Fruit fly (Drosophila melanogaster) whole organism, embryonic: ENCODE data around the gene CG17376.

Experiments
- CG10979 ChIP-seq: fragments of 200-800 bp; sonication (Bioruptor generic); optimal IDR thresholded peaks from 2 replicates; lab custom pipeline; 2018; ENCODE audit warnings: missing biosample characterization, mild to moderate bottlenecking, missing genetic modification characterization, moderate library complexity
- CG11723 ChIP-seq: fragments of 200-800 bp; sonication (Bioruptor generic); optimal IDR thresholded peaks from 2 replicates; lab custom pipeline; 2017; ENCODE audit warnings: missing biosample characterization, mild to moderate bottlenecking, missing genetic modification characterization
- CG12104 ChIP-seq: fragments of 200-800 bp; sonication (Bioruptor generic); optimal IDR thresholded peaks from 3 replicates; lab custom pipeline; 2016; ENCODE audit warnings: missing biosample characterization, missing genetic modification characterization
- CG1233 ChIP-seq: fragments of 200-800 bp; sonication (Bioruptor generic); optimal IDR thresholded peaks from 4 replicates; lab custom pipeline; 2018; ENCODE audit warnings: missing biosample characterization, mild to moderate bottlenecking, missing genetic modification characterization
- CG12659 ChIP-seq: fragments of 200-800 bp; sonication (Bioruptor generic); optimal IDR thresholded peaks from 3 replicates; lab custom pipeline; 2017; ENCODE audit warnings: mild to moderate bottlenecking, missing biosample characterization, missing genetic modification reagents, missing genetic modification characterization
- CG15073 ChIP-seq: fragments of 200-800 bp; sonication (Bioruptor generic); optimal IDR thresholded peaks from 2 replicates; lab custom pipeline; 2016; ENCODE audit warnings: missing biosample characterization, missing genetic modification characterization
- CG1602 ChIP-seq: fragments of 200-800 bp; sonication (Bioruptor generic); optimal IDR thresholded peaks from 3 replicates; lab custom pipeline; 2016; ENCODE audit warnings: missing biosample characterization, missing genetic modification characterization
- CG17328 ChIP-seq: fragments of 200-800 bp; sonication (Bioruptor generic); IDR thresholded peaks from 2 replicates; pipeline ENCODE4 v1.3.6; 2022; ENCODE audit warnings: missing biosample characterization, missing genetic modification characterization
- CG17802 ChIP-seq: fragments of 200-800 bp; sonication (Bioruptor generic); optimal IDR thresholded peaks from 2 replicates; lab custom pipeline; 2018; ENCODE audit warnings: missing biosample characterization, mild to moderate bottlenecking, missing genetic modification characterization, moderate library complexity
- CG18619 ChIP-seq: fragments of 200-800 bp; sonication (Bioruptor generic); optimal IDR thresholded peaks from 3 replicates; lab custom pipeline; 2017; ENCODE audit warnings: missing biosample characterization, mild to moderate bottlenecking, missing genetic modification characterization
- CG2116 ChIP-seq: fragments of 200-800 bp; sonication (Bioruptor generic); optimal IDR thresholded peaks from 3 replicates; lab custom pipeline; 2018; ENCODE audit warnings: missing biosample characterization, mild to moderate bottlenecking, missing genetic modification characterization
- CG30431 ChIP-seq: fragments of 200-800 bp; sonication (Bioruptor generic); optimal IDR thresholded peaks from 2 replicates; lab custom pipeline; 2017; ENCODE audit warnings: missing biosample characterization, missing genetic modification characterization
- CG3407 ChIP-seq: fragments of 200-800 bp; sonication (Bioruptor generic); optimal IDR thresholded peaks from 2 replicates; lab custom pipeline; 2018; ENCODE audit warnings: missing biosample characterization, mild to moderate bottlenecking, missing genetic modification characterization
- CG6272 ChIP-seq: fragments of 200-800 bp; sonication (Bioruptor generic); IDR thresholded peaks from 2 replicates; pipeline ENCODE4 v1.3.6; 2022; ENCODE audit warnings: missing biosample characterization, missing genetic modification characterization
- CG6683 ChIP-seq: fragments of 200-800 bp; sonication (Bioruptor generic); optimal IDR thresholded peaks from 2 replicates; lab custom pipeline; 2017; ENCODE audit warnings: missing biosample characterization, mild to moderate bottlenecking, missing genetic modification characterization, missing genetic modification reagents
- CkIIα-i1 ChIP-seq: fragments of 200-800 bp; sonication (Bioruptor generic); IDR thresholded peaks from 2 replicates; pipeline ENCODE4 v1.3.6; 2022; ENCODE audit warnings: missing biosample characterization, missing genetic modification characterization
- CoRest ChIP-seq: fragments of 200-800 bp; sonication (Bioruptor generic); optimal IDR thresholded peaks from 3 replicates; lab custom pipeline; 2018; ENCODE audit warnings: missing biosample characterization, mild to moderate bottlenecking, missing genetic modification characterization, moderate library complexity
- Fer2 ChIP-seq: fragments of 200-800 bp; sonication (Bioruptor generic); optimal IDR thresholded peaks from 2 replicates; lab custom pipeline; 2018; ENCODE audit warnings: missing biosample characterization, mild to moderate bottlenecking, missing genetic modification characterization, moderate library complexity
- HHEX ChIP-seq: fragments of 200-800 bp; sonication (Bioruptor generic); optimal IDR thresholded peaks from 3 replicates; lab custom pipeline; 2017; ENCODE audit warnings: missing biosample characterization, mild to moderate bottlenecking, missing genetic modification characterization, missing genetic modification reagents
- Hr78 ChIP-seq, 2 experiments: fragments of 200-800 bp in 1 of 2; fragments of >200 bp in 1 of 2; sonication (Bioruptor generic) in 1 of 2; optimal IDR thresholded peaks; 2 replicates each; lab custom pipeline; 2017 to 2019; ENCODE audit warnings: missing biosample characterization in 2 of 2, missing genetic modification characterization in 2 of 2, mild to moderate bottlenecking in 1 of 2, moderate library complexity in 1 of 2
- NK7.1 ChIP-seq: fragments of 200-800 bp; sonication (Bioruptor generic); optimal IDR thresholded peaks from 3 replicates; lab custom pipeline; 2016; ENCODE audit warnings: missing biosample characterization, missing genetic modification characterization
- Ssrp ChIP-seq: fragments of 200-800 bp; sonication (Bioruptor generic); optimal IDR thresholded peaks from 2 replicates; lab custom pipeline; 2018; ENCODE audit warnings: missing biosample characterization, mild to moderate bottlenecking, missing genetic modification characterization, moderate library complexity
- Stat92E ChIP-seq, 3 experiments: fragments of >200 bp in 2 of 3; fragments of 200-800 bp in 1 of 3; sonication (Bioruptor generic) in 1 of 3; optimal IDR thresholded peaks; 2 replicates each; lab custom pipeline; 2017 to 2019; ENCODE audit warnings: missing biosample characterization in 3 of 3, missing genetic modification characterization in 3 of 3, mild to moderate bottlenecking in 1 of 3, moderate library complexity in 1 of 3
- Xrp1 ChIP-seq: fragments of 200-800 bp; sonication (Bioruptor generic); IDR thresholded peaks from 2 replicates; pipeline ENCODE4 v1.3.6; 2022; ENCODE audit warnings: missing biosample characterization, missing genetic modification characterization
- YL-1 ChIP-seq: fragments of 200-800 bp; sonication (Bioruptor generic); optimal IDR thresholded peaks from 3 replicates; lab custom pipeline; 2017; ENCODE audit warnings: missing biosample characterization, mild to moderate bottlenecking, missing genetic modification characterization
- ara ChIP-seq: fragments of 200-800 bp; sonication (Bioruptor generic); IDR thresholded peaks from 2 replicates; pipeline ENCODE4 v1.3.6; 2022; ENCODE audit warnings: missing biosample characterization, missing genetic modification characterization
- ash1 ChIP-seq: fragments of 200-800 bp; sonication (Bioruptor generic); optimal IDR thresholded peaks from 2 replicates; lab custom pipeline; 2018; ENCODE audit warnings: missing biosample characterization, mild to moderate bottlenecking, missing genetic modification characterization
- bowl ChIP-seq: fragments of 200-800 bp; sonication (Bioruptor generic); IDR thresholded peaks from 2 replicates; pipeline ENCODE4 v1.3.6; 2022; ENCODE audit warnings: missing biosample characterization, missing genetic modification characterization
- caup ChIP-seq: fragments of 200-800 bp; sonication (Bioruptor generic); optimal IDR thresholded peaks from 3 replicates; lab custom pipeline; 2017; ENCODE audit warnings: missing biosample characterization, mild to moderate bottlenecking, missing genetic modification characterization, moderate library complexity; ENCODE audit not compliant: severe bottlenecking
- dmrt99B ChIP-seq: fragments of 200-800 bp; sonication (Bioruptor generic); optimal IDR thresholded peaks from 2 replicates; lab custom pipeline; 2018; ENCODE audit warnings: missing biosample characterization, mild to moderate bottlenecking, missing genetic modification characterization, moderate library complexity
- en ChIP-seq: fragments of 200-800 bp; sonication (Bioruptor generic); optimal IDR thresholded peaks from 2 replicates; lab custom pipeline; 2016; ENCODE audit warnings: missing biosample characterization, missing genetic modification characterization
- fd102C ChIP-seq: fragments of 200-800 bp; sonication (Bioruptor generic); optimal IDR thresholded peaks from 2 replicates; lab custom pipeline; 2018; ENCODE audit warnings: missing biosample characterization, mild to moderate bottlenecking, missing genetic modification characterization, moderate library complexity
- fu2 ChIP-seq: fragments of 200-800 bp; sonication (Bioruptor generic); optimal IDR thresholded peaks from 2 replicates; lab custom pipeline; 2016; ENCODE audit warnings: missing biosample characterization, missing genetic modification characterization
- gcm ChIP-seq: fragments of 200-800 bp; sonication (Bioruptor generic); optimal IDR thresholded peaks from 2 replicates; lab custom pipeline; 2019; ENCODE audit warnings: missing biosample characterization, mild to moderate bottlenecking, missing genetic modification characterization, moderate library complexity
- hbn ChIP-seq: fragments of 200-800 bp; sonication (Bioruptor generic); IDR thresholded peaks from 2 replicates; pipeline ENCODE4 v1.3.6; 2022; ENCODE audit warnings: missing biosample characterization, missing genetic modification characterization; ENCODE audit not compliant: partially characterized antibody
- hkb ChIP-seq, 2 experiments: fragments of 200-800 bp in 1 of 2; fragments of >200 bp in 1 of 2; sonication (Bioruptor generic) in 1 of 2; IDR thresholded peaks in 1 of 2; optimal IDR thresholded peaks in 1 of 2; 2 replicates each; pipeline versions ENCODE4 v1.3.6 to Lab custom; 2017 to 2022; ENCODE audit warnings: missing biosample characterization in 1 of 2, missing genetic modification characterization in 1 of 2
- lilli ChIP-seq: fragments of 200-800 bp; sonication (Bioruptor generic); optimal IDR thresholded peaks from 3 replicates; lab custom pipeline; 2016; ENCODE audit warnings: missing biosample characterization, missing genetic modification characterization
- nerfin-1 ChIP-seq: fragments of 200-800 bp; sonication (Bioruptor generic); optimal IDR thresholded peaks from 3 replicates; lab custom pipeline; 2019; ENCODE audit warnings: missing biosample characterization, mild to moderate bottlenecking, missing genetic modification characterization, moderate library complexity
- nerfin-2 ChIP-seq: fragments of 200-800 bp; sonication (Bioruptor generic); IDR thresholded peaks from 2 replicates; pipeline ENCODE4 v1.3.6; 2022; ENCODE audit warnings: missing biosample characterization, missing genetic modification characterization; ENCODE audit not compliant: partially characterized antibody
- org-1 ChIP-seq: fragments of 200-800 bp; sonication (Bioruptor generic); optimal IDR thresholded peaks from 2 replicates; lab custom pipeline; 2017; ENCODE audit warnings: missing biosample characterization, missing genetic modification characterization
- row ChIP-seq: fragments of 200-800 bp; sonication (Bioruptor generic); IDR thresholded peaks from 3 replicates; pipeline ENCODE4 v1.3.6; 2022; ENCODE audit warnings: missing biosample characterization, missing genetic modification characterization
- sens-2 ChIP-seq: fragments of 200-800 bp; sonication (Bioruptor generic); IDR thresholded peaks from 2 replicates; pipeline ENCODE4 v1.3.6; 2022; ENCODE audit warnings: missing biosample characterization, missing genetic modification characterization
- sna ChIP-seq: fragments of 200-800 bp; sonication (Bioruptor generic); IDR thresholded peaks from 2 replicates; pipeline ENCODE4 v1.3.6; 2022; ENCODE audit warnings: missing biosample characterization, missing genetic modification characterization; ENCODE audit not compliant: partially characterized antibody
- sug ChIP-seq: fragments of 200-800 bp; optimal IDR thresholded peaks from 2 replicates; lab custom pipeline; 2019; ENCODE audit warnings: missing biosample characterization, mild to moderate bottlenecking, missing genetic modification characterization, moderate library complexity
- tio ChIP-seq: fragments of 200-800 bp; sonication (Bioruptor generic); optimal IDR thresholded peaks from 2 replicates; lab custom pipeline; 2017; ENCODE audit warnings: missing biosample characterization, missing genetic modification characterization, inconsistent platforms
- tll ChIP-seq, 2 experiments: fragments of 200-800 bp in 1 of 2; fragments of >200 bp in 1 of 2; sonication (Bioruptor generic) in 1 of 2; optimal IDR thresholded peaks; 2 replicates each; lab custom pipeline; 2017 to 2019; ENCODE audit warnings: missing biosample characterization in 2 of 2, missing genetic modification characterization in 2 of 2, mild to moderate bottlenecking in 1 of 2, moderate library complexity in 1 of 2
- tup ChIP-seq: fragments of 200-800 bp; sonication (Bioruptor generic); optimal IDR thresholded peaks from 2 replicates; lab custom pipeline; 2016; ENCODE audit warnings: missing biosample characterization, mild to moderate bottlenecking, missing genetic modification characterization, moderate library complexity
- zfh1 ChIP-seq: fragments of 200-800 bp; sonication (Bioruptor generic); IDR thresholded peaks from 3 replicates; pipeline ENCODE4 v1.3.6; 2022; ENCODE audit warnings: missing biosample characterization, missing genetic modification characterization

The CG17376 gene

dm6 chr2L:6830264-6830729, 29.6 kb upstream of the CG17376 start (continued):
- TF ChIP-seq CG12104 (GFP tag; lab: Kevin White, UChicago) (peak; percentile 31), sna (GFP tag; lab: Robert Waterston, UW) (no peak), CG17802 (tag; lab: Kevin White, UChicago) (no peak), zfh1 (GFP tag; lab: Robert Waterston, UW) (peak; percentile 77), row (GFP tag; lab: Robert Waterston, UW) (peak; percentile 70), CG10979 (peak; percentile 85), bowl (GFP tag; lab: Robert Waterston, UW) (no peak), CG12659 (peak; percentile 47), ash1 (GFP tag; lab: Kevin White, UChicago) (no peak), ara (peak; percentile 64), org-1 (GFP tag; lab: Kevin White, UChicago) (peak; percentile 24), nerfin-1 (tag; lab: Kevin White, UChicago) (peak; percentile 12), Xrp1 (GFP tag; lab: Robert Waterston, UW) (peak; percentile 81), CG6683 (peak; percentile 11), Fer2 (no peak), CG18619 (GFP tag; lab: Kevin White, UChicago) (peak; percentile 56), caup (GFP tag; lab: Kevin White, UChicago) (peak; percentile 19), hbn (no peak), CkIIα-i1 (GFP tag; lab: Robert Waterston, UW) (no peak), HHEX (GFP tag; lab: Kevin White, UChicago) (peak; percentile 47), fu2 (GFP tag; lab: Kevin White, UChicago) (no peak), Ssrp (tag; lab: Kevin White, UChicago) (peak; percentile 64), CG6272 (no peak), CG2116 (GFP tag; lab: Kevin White, UChicago) (peak; percentile 16), CG1602 (GFP tag; lab: Kevin White, UChicago) (peak; percentile 50), fd102C (peak; percentile 68), tll (GFP tag; optimal IDR thresholded peaks at IDR 0.05; lab: Kevin White, UChicago) (peak in 1 of 2 experiments; percentile 16), Hr78 (GFP tag; optimal IDR thresholded peaks at IDR 0.05; lab: Kevin White, UChicago) (peak in 1 of 2 experiments; percentile 34), sug (peak; percentile 6), lilli (GFP tag; lab: Kevin White, UChicago) (peak; percentile 7), nerfin-2 (no peak), en (GFP tag; lab: Kevin White, UChicago) (peak; percentile 17), CoRest (tag; lab: Kevin White, UChicago) (peak; percentile 69), hkb (optimal IDR thresholded peaks at IDR 0.05; lab: Kevin White, UChicago) (no peak), hkb (GFP tag; IDR thresholded peaks at IDR 0.05; lab: Robert Waterston, UW) (peak; percentile 59), CG11723 (GFP tag; lab: Kevin White, UChicago) (peak; percentile 18), dmrt99B (tag; lab: Kevin White, UChicago) (peak; percentile 71), tio (peak; percentile 49), CG30431 (peak; percentile 21), sens-2 (peak; percentile 37; the same call in 1 of the 2 replicates), CG17328 (GFP tag; lab: Robert Waterston, UW) (peak; percentile 44), YL-1 (no peak), tup (no peak), gcm (GFP tag; lab: Kevin White, UChicago) (peak; percentile 60), Stat92E (GFP tag; optimal IDR thresholded peaks at IDR 0.05; lab: Kevin White, UChicago) (no peak), CG1233 (GFP tag; lab: Kevin White, UChicago) (peak; percentile 65), NK7.1 (GFP tag; lab: Kevin White, UChicago) (no peak), CG15073 (GFP tag; lab: Kevin White, UChicago) (no peak), CG3407 (GFP tag; lab: Kevin White, UChicago) (peak; percentile 12)
